Worm (Caenorhabditis elegans) whole organism, mixed stage, embryonic: ENCODE measurements around the gene C08E3.15.
"Not testable (repeated sequence)": the region's sequence is repeated elsewhere in the genome, so short reads cannot be mapped to it uniquely, and the experiment has no call there.

Experiments used
- M03D4.4 ChIP-seq: sonication (generic microtip); optimal IDR thresholded peaks from 2 replicates; lab custom pipeline; 2017; ENCODE audit warnings: mild to moderate bottlenecking, missing genetic modification characterization, missing compliant biosample characterization
- bed-3 ChIP-seq: fragments of 200-800 bp; sonication (Bioruptor generic); optimal IDR thresholded peaks from 3 replicates; lab custom pipeline; 2018; ENCODE audit warnings: mild to moderate bottlenecking, missing genetic modification characterization, moderate library complexity, missing compliant biosample characterization
- blmp-1 ChIP-seq: fragments of 150-350 bp; optimal IDR thresholded peaks from 2 replicates; lab custom pipeline; 2014; ENCODE audit warnings: missing biosample characterization, missing genetic modification characterization
- ceh-39 ChIP-seq: fragments of 150-350 bp; optimal IDR thresholded peaks from 2 replicates; lab custom pipeline; 2014; ENCODE audit warnings: missing biosample characterization, missing genetic modification characterization
- ceh-43 ChIP-seq: fragments of 200-800 bp; sonication (Bioruptor generic); optimal IDR thresholded peaks from 2 replicates; lab custom pipeline; 2018; ENCODE audit warnings: mild to moderate bottlenecking, missing genetic modification characterization, moderate library complexity, missing compliant biosample characterization
- ces-1 ChIP-seq: fragments of 150-350 bp; optimal IDR thresholded peaks from 2 replicates; lab custom pipeline; 2014; ENCODE audit warnings: missing biosample characterization, missing genetic modification reagents, missing genetic modification characterization
- cnd-1 ChIP-seq: fragments of 200-800 bp; sonication (Bioruptor generic); optimal IDR thresholded peaks from 2 replicates; lab custom pipeline; 2018; ENCODE audit warnings: mild to moderate bottlenecking, missing genetic modification characterization, missing compliant biosample characterization
- drap-1 ChIP-seq: fragments of 200-800 bp; sonication (Bioruptor generic); optimal IDR thresholded peaks from 3 replicates; lab custom pipeline; 2018; ENCODE audit warnings: mild to moderate bottlenecking, missing genetic modification characterization, missing compliant biosample characterization
- elt-3 ChIP-seq: fragments of 150-350 bp; optimal IDR thresholded peaks from 2 replicates; lab custom pipeline; 2014; ENCODE audit warnings: missing biosample characterization, missing genetic modification characterization
- flh-1 ChIP-seq: fragments of 200-800 bp; sonication (Bioruptor generic); optimal IDR thresholded peaks from 2 replicates; lab custom pipeline; 2018; ENCODE audit warnings: mild to moderate bottlenecking, missing genetic modification characterization, moderate library complexity, missing compliant biosample characterization
- ham-2 ChIP-seq: fragments of 200-800 bp; sonication (Bioruptor generic); optimal IDR thresholded peaks from 2 replicates; lab custom pipeline; 2018; ENCODE audit warnings: mild to moderate bottlenecking, missing genetic modification characterization, missing compliant biosample characterization
- hlh-1 ChIP-seq: fragments of 150-350 bp; optimal IDR thresholded peaks from 2 replicates; lab custom pipeline; 2014; ENCODE audit warnings: missing biosample characterization, missing genetic modification reagents, missing genetic modification characterization
- lin-13 ChIP-seq: fragments of 150-350 bp; optimal IDR thresholded peaks from 2 replicates; lab custom pipeline; 2014; ENCODE audit warnings: missing biosample characterization, missing genetic modification characterization
- lin-32 ChIP-seq: fragments of 200-800 bp; sonication (Bioruptor generic); optimal IDR thresholded peaks from 2 replicates; lab custom pipeline; 2018; ENCODE audit warnings: mild to moderate bottlenecking, missing genetic modification characterization, missing compliant biosample characterization
- lsy-2 ChIP-seq: fragments of 150-350 bp; optimal IDR thresholded peaks from 2 replicates; lab custom pipeline; 2014; ENCODE audit warnings: missing biosample characterization, missing genetic modification characterization
- mab-5 ChIP-seq: fragments of 150-350 bp; optimal IDR thresholded peaks from 2 replicates; lab custom pipeline; 2014; ENCODE audit warnings: missing biosample characterization, missing genetic modification characterization
- mep-1 ChIP-seq: fragments of 150-350 bp; optimal IDR thresholded peaks from 2 replicates; lab custom pipeline; 2017; ENCODE audit warnings: missing biosample characterization, missing genetic modification reagents, missing genetic modification characterization, inconsistent platforms
- mls-2 ChIP-seq: sonication (generic microtip); optimal IDR thresholded peaks from 2 replicates; lab custom pipeline; 2016; ENCODE audit warnings: mild to moderate bottlenecking, missing genetic modification characterization, moderate library complexity, missing compliant biosample characterization
- nhr-12 ChIP-seq: fragments of 150-350 bp; optimal IDR thresholded peaks from 2 replicates; lab custom pipeline; 2014; ENCODE audit warnings: missing biosample characterization, missing genetic modification characterization
- nhr-2 ChIP-seq: fragments of 150-350 bp; optimal IDR thresholded peaks from 2 replicates; lab custom pipeline; 2014; ENCODE audit warnings: missing biosample characterization, missing genetic modification characterization
- nhr-237 ChIP-seq: fragments of 150-350 bp; optimal IDR thresholded peaks from 2 replicates; lab custom pipeline; 2014; ENCODE audit warnings: missing biosample characterization, missing genetic modification characterization
- nhr-28 ChIP-seq: fragments of 150-350 bp; optimal IDR thresholded peaks from 2 replicates; lab custom pipeline; 2014; ENCODE audit warnings: missing biosample characterization, missing genetic modification characterization
- nhr-76 ChIP-seq: sonication (generic microtip); optimal IDR thresholded peaks from 2 replicates; lab custom pipeline; 2017; ENCODE audit warnings: missing biosample characterization, missing genetic modification characterization
- pha-4 ChIP-seq: fragments of 150-350 bp; optimal IDR thresholded peaks from 2 replicates; lab custom pipeline; 2018; ENCODE audit warnings: missing biosample characterization, missing genetic modification reagents, missing genetic modification characterization
- sem-2 ChIP-seq: fragments of 200-800 bp; sonication (Bioruptor generic); optimal IDR thresholded peaks from 2 replicates; lab custom pipeline; 2018; ENCODE audit warnings: mild to moderate bottlenecking, missing genetic modification characterization, missing compliant biosample characterization
- snpc-4 ChIP-seq: fragments of 150-350 bp; optimal IDR thresholded peaks from 2 replicates; lab custom pipeline; 2014; ENCODE audit warnings: missing biosample characterization, missing genetic modification characterization
- sptf-1 ChIP-seq: sonication (generic microtip); optimal IDR thresholded peaks from 2 replicates; lab custom pipeline; 2017; ENCODE audit warnings: mild to moderate bottlenecking, missing genetic modification characterization, moderate library complexity, missing compliant biosample characterization
- tbx-8 ChIP-seq: fragments of 200-800 bp; sonication (Bioruptor generic); optimal IDR thresholded peaks from 2 replicates; lab custom pipeline; 2018; ENCODE audit warnings: mild to moderate bottlenecking, missing genetic modification characterization, moderate library complexity, missing compliant biosample characterization
- unc-120 ChIP-seq: sonication (generic microtip); optimal IDR thresholded peaks from 2 replicates; lab custom pipeline; 2017; ENCODE audit warnings: missing genetic modification characterization, missing compliant biosample characterization; ENCODE audit not compliant: poor library complexity, severe bottlenecking
- unc-39 ChIP-seq: fragments of 150-350 bp; optimal IDR thresholded peaks from 2 replicates; lab custom pipeline; 2014; ENCODE audit warnings: missing biosample characterization, missing genetic modification characterization
- unc-62 ChIP-seq: fragments of 150-350 bp; optimal IDR thresholded peaks from 2 replicates; lab custom pipeline; 2014; ENCODE audit warnings: missing biosample characterization, missing genetic modification reagents, missing genetic modification characterization

Gene C08E3.15

ce11 chrII:1635969-1636368 is 8.3 kb upstream of the C08E3.15 start:
- TF ChIP-seq unc-39 (no peak), snpc-4 (tag; lab: Kevin White, UChicago) (no peak)
- TF ChIP-seq, all 35 proteins: peak for 0

- not testable (repeated sequence) for TF ChIP-seq drap-1; unc-62 (GFP tag; lab: Kevin White, UChicago); mab-5
Measured at ce11 chrII:1633490-1633889, 5.8 kb upstream of the C08E3.15 start, which contains the start of gene C08E3.1. Gene C08E3.1 (plus strand): TSS chrII:1633790.

- not testable (repeated sequence) for TF ChIP-seq pha-4; drap-1; nhr-237 (tag; lab: Kevin White, UChicago)
Measured at ce11 chrII:1632216-1632615, 4.5 kb upstream of the C08E3.15 start, which contains the start of gene C08E3.13. Gene C08E3.13 (minus strand): TSS chrII:1632316.

DNA sequence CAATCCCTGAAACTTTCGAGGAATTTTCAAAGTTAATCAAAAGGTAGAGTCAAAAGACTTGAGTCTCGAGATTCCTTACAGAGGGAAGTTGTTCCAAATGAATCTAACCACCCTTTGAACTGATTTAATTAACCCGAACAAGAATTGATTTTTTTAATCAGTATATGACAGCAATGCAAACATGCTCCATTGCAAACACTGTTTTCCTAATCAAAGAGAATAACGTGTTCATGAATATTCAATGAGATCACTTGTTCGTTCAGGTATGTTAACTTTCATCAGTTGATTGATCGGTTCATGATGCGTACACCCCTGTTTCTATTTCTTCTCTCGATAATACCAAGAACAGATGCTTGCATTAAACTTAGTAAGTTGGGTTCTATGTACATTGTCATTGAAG is 2.0 kb downstream of the C08E3.15 start, which contains the start of gene C08E3.14:
TSS of gene C08E3.14 (plus strand) at position 301 of the 400 bp plus-strand sequence.
- TF ChIP-seq blmp-1 (no peak), bed-3 (GFP tag; lab: Kevin White, UChicago) (no peak), ham-2 (GFP tag; lab: Kevin White, UChicago) (no peak), mab-5 (no peak), snpc-4 (tag; lab: Kevin White, UChicago) (no peak), nhr-2 (tag; lab: Kevin White, UChicago) (no peak), nhr-12 (no peak), nhr-237 (tag; lab: Kevin White, UChicago) (no peak), nhr-76 (no peak), lin-13 (tag; lab: Kevin White, UChicago) (no peak), mls-2 (tag; lab: Kevin White, UChicago) (no peak), lin-32 (no peak), unc-62 (GFP tag; lab: Kevin White, UChicago) (no peak), hlh-1 (tag; lab: Kevin White, UChicago) (no peak), pha-4 (no peak), unc-39 (no peak), ces-1 (GFP tag; lab: Kevin White, UChicago) (no peak), lsy-2 (no peak)

DNA sequence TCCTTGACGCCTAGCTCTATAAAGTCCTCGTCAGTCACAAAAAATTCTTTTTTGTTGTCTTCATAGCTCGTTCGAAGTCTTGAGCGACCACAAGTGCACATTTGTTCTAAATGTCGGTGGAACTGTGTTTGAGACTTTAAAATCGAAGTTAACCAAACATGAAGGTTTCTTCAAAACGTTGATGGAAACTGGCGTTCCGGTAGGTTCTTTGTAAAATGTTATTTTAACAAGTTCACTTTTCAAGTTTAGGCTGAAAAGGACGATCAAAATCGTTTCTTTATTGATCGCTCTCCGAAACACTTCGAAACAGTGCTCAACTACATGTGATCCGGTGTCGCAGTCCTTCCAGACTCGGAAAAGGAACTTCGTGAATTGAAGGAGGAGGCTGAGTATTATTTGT is 3.1 kb downstream of the C08E3.15 start, which contains the start of gene fbxa-160:
TSS of gene fbxa-160 (minus strand) at position 101 of the 400 bp plus-strand sequence.
- TF ChIP-seq elt-3 = no peak
- TF ChIP-seq bed-3 (GFP tag; lab: Kevin White, UChicago) = no peak
- TF ChIP-seq, all 35 proteins: peak for 0

ce11 chrII:1621795-1622194 is 5.9 kb downstream of the C08E3.15 start:
- TF ChIP-seq mls-2 (tag; lab: Kevin White, UChicago) = no peak
- TF ChIP-seq mep-1 (tag; lab: Kevin White, UChicago) = no peak
- TF ChIP-seq flh-1 (GFP tag; lab: Kevin White, UChicago) = no peak
- TF ChIP-seq hlh-1 (tag; lab: Kevin White, UChicago) = no peak
- no peak for TF ChIP-seq ham-2 (GFP tag; lab: Kevin White, UChicago)

DNA sequence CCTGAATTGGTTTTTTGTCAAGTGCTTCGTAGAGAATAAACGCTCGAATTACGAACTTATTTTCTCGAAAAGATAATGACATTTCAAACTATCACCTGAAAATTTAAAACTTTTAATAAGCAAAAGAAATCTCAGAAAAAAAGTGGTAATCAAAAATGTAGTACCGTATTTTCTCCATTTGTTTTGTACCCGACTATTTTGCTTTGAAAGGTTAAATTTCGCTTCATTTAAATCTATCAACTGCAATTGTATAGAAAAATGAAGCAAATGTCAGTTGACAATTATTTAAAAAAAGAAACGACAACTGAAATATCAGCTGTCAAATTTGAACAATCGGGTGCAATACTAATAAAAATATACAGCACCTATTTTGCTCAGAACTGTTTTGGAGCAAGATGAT is 6.5 kb downstream of the C08E3.15 start, which contains the start of gene fbxa-158:
TSS of gene fbxa-158 (minus strand) at position 101 of the 400 bp plus-strand sequence.
- no peak for TF ChIP-seq ceh-43 (GFP tag; lab: Kevin White, UChicago)
- no peak for TF ChIP-seq unc-120 (tag; lab: Kevin White, UChicago)
- TF ChIP-seq ham-2 (GFP tag; lab: Kevin White, UChicago) = no peak
- no peak for TF ChIP-seq sptf-1 (tag; lab: Kevin White, UChicago)
- TF ChIP-seq mep-1 (tag; lab: Kevin White, UChicago) = no peak
- no peak for TF ChIP-seq nhr-12
- no peak for TF ChIP-seq drap-1
- no peak for TF ChIP-seq nhr-28 (tag; lab: Kevin White, UChicago)
- TF ChIP-seq tbx-8 (GFP tag; lab: Kevin White, UChicago) = no peak
- no peak for TF ChIP-seq cnd-1 (tag; lab: Kevin White, UChicago)
- no peak for TF ChIP-seq nhr-76
- no peak for TF ChIP-seq sem-2 (GFP tag; lab: Kevin White, UChicago)
- TF ChIP-seq M03D4.4 = no peak
- no peak for TF ChIP-seq ces-1 (GFP tag; lab: Kevin White, UChicago)
- TF ChIP-seq ceh-39 (tag; lab: Kevin White, UChicago) = no peak
